Fruit fly (Drosophila melanogaster) whole organism, embryonic: ENCODE data around the gene CG8379.

Source experiments
- Aef1 ChIP-seq: fragments of 200-800 bp; sonication (Bioruptor generic); IDR thresholded peaks from 3 replicates; pipeline ENCODE4 v1.3.6; 2022; ENCODE audit warnings: missing biosample characterization, missing genetic modification characterization
- Atf3 ChIP-seq: fragments of 200-800 bp; sonication (Bioruptor generic); optimal IDR thresholded peaks from 3 replicates; lab custom pipeline; 2016; ENCODE audit warnings: missing biosample characterization, missing genetic modification characterization
- Atf6 ChIP-seq: fragments of 200-800 bp; sonication (Bioruptor generic); IDR thresholded peaks from 2 replicates; pipeline ENCODE4 v1.3.6; 2022; ENCODE audit warnings: missing biosample characterization, missing genetic modification characterization
- CG10959 ChIP-seq: fragments of 200-800 bp; sonication (Bioruptor generic); IDR thresholded peaks from 2 replicates; pipeline ENCODE4 v1.3.6; 2022; ENCODE audit warnings: missing biosample characterization, missing genetic modification characterization
- CG10979 ChIP-seq: fragments of 200-800 bp; sonication (Bioruptor generic); optimal IDR thresholded peaks from 2 replicates; lab custom pipeline; 2018; ENCODE audit warnings: missing biosample characterization, mild to moderate bottlenecking, missing genetic modification characterization, moderate library complexity
- CG12071 ChIP-seq: fragments of 200-800 bp; sonication (Bioruptor generic); optimal IDR thresholded peaks from 3 replicates; lab custom pipeline; 2018; ENCODE audit warnings: missing biosample characterization, mild to moderate bottlenecking, missing genetic modification characterization
- CG1233 ChIP-seq: fragments of 200-800 bp; sonication (Bioruptor generic); optimal IDR thresholded peaks from 4 replicates; lab custom pipeline; 2018; ENCODE audit warnings: missing biosample characterization, mild to moderate bottlenecking, missing genetic modification characterization
- CG14441 ChIP-seq: fragments of 200-800 bp; sonication (Bioruptor generic); IDR thresholded peaks from 2 replicates; pipeline ENCODE4 v1.3.6; 2022; ENCODE audit warnings: missing biosample characterization, missing genetic modification characterization
- CG15011 ChIP-seq: fragments of 200-800 bp; sonication (Bioruptor generic); optimal IDR thresholded peaks from 3 replicates; lab custom pipeline; 2018; ENCODE audit warnings: missing biosample characterization, mild to moderate bottlenecking, missing genetic modification characterization
- CG15479 ChIP-seq: fragments of 200-800 bp; sonication (Bioruptor generic); optimal IDR thresholded peaks from 3 replicates; lab custom pipeline; 2019; ENCODE audit warnings: missing biosample characterization, mild to moderate bottlenecking, missing genetic modification characterization, moderate library complexity
- CG17359 ChIP-seq: fragments of 200-800 bp; sonication (Bioruptor generic); optimal IDR thresholded peaks from 3 replicates; lab custom pipeline; 2018; ENCODE audit warnings: missing biosample characterization, mild to moderate bottlenecking, missing genetic modification characterization, moderate library complexity
- CG2712 ChIP-seq: fragments of 200-800 bp; optimal IDR thresholded peaks from 3 replicates; lab custom pipeline; 2019; ENCODE audit warnings: missing biosample characterization, mild to moderate bottlenecking, missing genetic modification characterization, moderate library complexity
- CG34224 ChIP-seq: fragments of 200-800 bp; sonication (Bioruptor generic); IDR thresholded peaks from 3 replicates; pipeline ENCODE4 v1.3.6; 2022; ENCODE audit warnings: missing biosample characterization, missing genetic modification characterization; ENCODE audit not compliant: partially characterized antibody
- CG42726 ChIP-seq: fragments of 200-800 bp; sonication (Bioruptor generic); IDR thresholded peaks from 2 replicates; pipeline ENCODE4 v1.3.6; 2022; ENCODE audit warnings: missing biosample characterization, missing genetic modification characterization; ENCODE audit not compliant: partially characterized antibody
- CG4707 ChIP-seq: fragments of 200-800 bp; sonication (Bioruptor generic); optimal IDR thresholded peaks from 2 replicates; lab custom pipeline; 2018; ENCODE audit warnings: missing biosample characterization, mild to moderate bottlenecking, missing genetic modification characterization, moderate library complexity
- CG6683 ChIP-seq: fragments of 200-800 bp; sonication (Bioruptor generic); optimal IDR thresholded peaks from 2 replicates; lab custom pipeline; 2017; ENCODE audit warnings: missing biosample characterization, mild to moderate bottlenecking, missing genetic modification characterization, missing genetic modification reagents
- CG7357 ChIP-seq: fragments of 200-800 bp; sonication (Bioruptor generic); IDR thresholded peaks from 3 replicates; pipeline ENCODE4 v1.3.6; 2022; ENCODE audit warnings: missing biosample characterization, missing genetic modification characterization
- CG7372 ChIP-seq: fragments of 200-800 bp; sonication (Bioruptor generic); IDR thresholded peaks from 2 replicates; pipeline ENCODE4 v1.3.6; 2022; ENCODE audit warnings: missing biosample characterization, missing genetic modification characterization
- CG8089 ChIP-seq: fragments of 200-800 bp; sonication (Bioruptor generic); optimal IDR thresholded peaks from 3 replicates; lab custom pipeline; 2016; ENCODE audit warnings: missing biosample characterization, missing genetic modification characterization
- CG8765 ChIP-seq: fragments of 200-800 bp; sonication (Bioruptor generic); IDR thresholded peaks from 2 replicates; pipeline ENCODE4 v1.3.6; 2022; ENCODE audit warnings: missing biosample characterization, missing genetic modification characterization
- CG9727 ChIP-seq: fragments of 200-800 bp; sonication (Bioruptor generic); optimal IDR thresholded peaks from 3 replicates; lab custom pipeline; 2017; ENCODE audit warnings: missing biosample characterization, mild to moderate bottlenecking, missing genetic modification characterization
- Dad ChIP-seq: fragments of 200-800 bp; sonication (Bioruptor generic); optimal IDR thresholded peaks from 3 replicates; lab custom pipeline; 2016; ENCODE audit warnings: missing biosample characterization, missing genetic modification characterization
- Doc2 ChIP-seq: fragments of 200-800 bp; sonication (Bioruptor generic); IDR thresholded peaks from 2 replicates; pipeline ENCODE4 v1.3.6; 2022; ENCODE audit warnings: missing biosample characterization, missing genetic modification characterization
- Hand ChIP-seq: fragments of 200-800 bp; sonication (Bioruptor generic); optimal IDR thresholded peaks from 2 replicates; lab custom pipeline; 2017; ENCODE audit warnings: mild to moderate bottlenecking, missing biosample characterization, missing genetic modification reagents, missing genetic modification characterization
- Hey ChIP-seq: fragments of 200-800 bp; sonication (Bioruptor generic); optimal IDR thresholded peaks from 3 replicates; lab custom pipeline; 2018; ENCODE audit warnings: missing biosample characterization, mild to moderate bottlenecking, missing genetic modification characterization
- Lhr ChIP-seq: fragments of 200-800 bp; sonication (Bioruptor generic); optimal IDR thresholded peaks from 3 replicates; lab custom pipeline; 2017; ENCODE audit warnings: mild to moderate bottlenecking, missing biosample characterization, missing genetic modification reagents, missing genetic modification characterization
- Meics ChIP-seq: fragments of 200-800 bp; sonication (Bioruptor generic); optimal IDR thresholded peaks from 2 replicates; lab custom pipeline; 2017; ENCODE audit warnings: missing biosample characterization, mild to moderate bottlenecking, missing genetic modification characterization
- Sox100B ChIP-seq: fragments of 200-800 bp; sonication (Bioruptor generic); optimal IDR thresholded peaks from 3 replicates; lab custom pipeline; 2018; ENCODE audit warnings: missing biosample characterization, mild to moderate bottlenecking, missing genetic modification characterization
- Trl ChIP-seq, 3 experiments: fragments of >200 bp in 2 of 3; fragments of 200-800 bp in 1 of 3; sonication (Bioruptor generic) in 1 of 3; optimal IDR thresholded peaks; 2 replicates in 1 of 3; 3 replicates in 2 of 3; lab custom pipeline; 2016 to 2017; ENCODE audit warnings: missing biosample characterization in 1 of 3, missing genetic modification characterization in 1 of 3
- YL-1 ChIP-seq: fragments of 200-800 bp; sonication (Bioruptor generic); optimal IDR thresholded peaks from 3 replicates; lab custom pipeline; 2017; ENCODE audit warnings: missing biosample characterization, mild to moderate bottlenecking, missing genetic modification characterization
- amos ChIP-seq: fragments of 200-800 bp; sonication (Bioruptor generic); IDR thresholded peaks from 2 replicates; pipeline ENCODE4 v1.3.6; 2022; ENCODE audit warnings: missing biosample characterization, missing genetic modification characterization; ENCODE audit not compliant: partially characterized antibody
- crc ChIP-seq: fragments of 200-800 bp; sonication (Bioruptor generic); optimal IDR thresholded peaks from 2 replicates; lab custom pipeline; 2016; ENCODE audit warnings: missing biosample characterization, missing genetic modification characterization
- dati ChIP-seq: fragments of 200-800 bp; sonication (Bioruptor generic); IDR thresholded peaks from 2 replicates; pipeline ENCODE4 v1.3.6; 2022; ENCODE audit warnings: missing biosample characterization, missing genetic modification characterization
- disco-r ChIP-seq: fragments of 200-800 bp; sonication (Bioruptor generic); optimal IDR thresholded peaks from 2 replicates; lab custom pipeline; 2016; ENCODE audit warnings: missing biosample characterization, missing genetic modification characterization
- ewg ChIP-seq: fragments of 200-800 bp; sonication (Bioruptor generic); optimal IDR thresholded peaks from 3 replicates; lab custom pipeline; 2017; ENCODE audit warnings: mild to moderate bottlenecking, missing biosample characterization, missing genetic modification reagents, missing genetic modification characterization
- grn ChIP-seq: fragments of 200-800 bp; sonication (Bioruptor generic); optimal IDR thresholded peaks from 3 replicates; lab custom pipeline; 2017; ENCODE audit warnings: missing biosample characterization, missing genetic modification characterization
- hbn ChIP-seq: fragments of 200-800 bp; sonication (Bioruptor generic); IDR thresholded peaks from 2 replicates; pipeline ENCODE4 v1.3.6; 2022; ENCODE audit warnings: missing biosample characterization, missing genetic modification characterization; ENCODE audit not compliant: partially characterized antibody
- kay ChIP-seq: fragments of 200-800 bp; sonication (Bioruptor generic); optimal IDR thresholded peaks from 2 replicates; lab custom pipeline; 2016; ENCODE audit warnings: missing biosample characterization, missing genetic modification characterization
- pnt ChIP-seq: fragments of 200-800 bp; sonication (Bioruptor generic); optimal IDR thresholded peaks from 3 replicates; lab custom pipeline; 2016; ENCODE audit warnings: missing biosample characterization, missing genetic modification characterization
- ranshi ChIP-seq: fragments of 200-800 bp; sonication (Bioruptor generic); IDR thresholded peaks from 2 replicates; pipeline ENCODE4 v1.3.6; 2022; ENCODE audit warnings: missing biosample characterization, missing genetic modification characterization
- slou ChIP-seq: fragments of 200-800 bp; sonication (Bioruptor generic); optimal IDR thresholded peaks from 3 replicates; lab custom pipeline; 2016; ENCODE audit warnings: missing biosample characterization, missing genetic modification characterization
- twi ChIP-seq: fragments of 200-800 bp; optimal IDR thresholded peaks from 2 replicates; lab custom pipeline; 2019; ENCODE audit warnings: missing biosample characterization, mild to moderate bottlenecking, missing genetic modification characterization, moderate library complexity

The CG8379 gene

dm6 chr3R:8867325-8868104, 43.3 kb downstream of the CG8379 start (continued):
- TF ChIP-seq YL-1 (GFP tag; lab: Kevin White, UChicago) (no peak), twi (tag; lab: Kevin White, UChicago) (peak; percentile 20), slou (GFP tag; lab: Kevin White, UChicago) (no peak), ewg (GFP tag; lab: Kevin White, UChicago) (peak; percentile 19), dati (GFP tag; lab: Robert Waterston, UW) (no peak), CG2712 (tag; lab: Kevin White, UChicago) (peak; percentile 76), crc (GFP tag; lab: Kevin White, UChicago) (no peak), CG4707 (GFP tag; lab: Kevin White, UChicago) (no peak), CG15479 (no peak), Lhr (no peak), ranshi (no peak; the same call in 1 of the 2 replicates), kay (no peak), CG15011 (GFP tag; lab: Kevin White, UChicago) (no peak), CG10959 (GFP tag; lab: Robert Waterston, UW) (no peak), CG12071 (GFP tag; lab: Kevin White, UChicago) (no peak), CG1233 (GFP tag; lab: Kevin White, UChicago) (peak; percentile 34), CG17359 (peak; percentile 60), Aef1 (0 out of 3 replicates have a peak, but pooled peaks have one; percentile 25), CG8765 (GFP tag; lab: Robert Waterston, UW) (no peak), CG7372 (GFP tag; lab: Robert Waterston, UW) (no peak), hbn (GFP tag; lab: Robert Waterston, UW) (no peak), Sox100B (peak; percentile 80), Doc2 (GFP tag; lab: Robert Waterston, UW) (no peak), CG6683 (no peak), CG14441 (GFP tag; lab: Robert Waterston, UW) (no peak), disco-r (GFP tag; lab: Kevin White, UChicago) (no peak), Hand (no peak), Dad (GFP tag; lab: Kevin White, UChicago) (no peak), Meics (GFP tag; lab: Kevin White, UChicago) (peak; percentile 59), Trl (optimal IDR thresholded peaks at IDR 0.05; lab: Kevin White, UChicago) (peak in 1 of 2 experiments; percentile 10), Trl (GFP tag; optimal IDR thresholded peaks at IDR 0.05; lab: Kevin White, UChicago) (no peak), CG42726 (no peak), pnt (no peak), CG34224 (GFP tag; lab: Robert Waterston, UW) (no peak), Atf3 (GFP tag; lab: Kevin White, UChicago) (no peak), grn (GFP tag; lab: Kevin White, UChicago) (no peak), amos (GFP tag; lab: Robert Waterston, UW) (no peak), CG10979 (tag; lab: Kevin White, UChicago) (peak; percentile 85), Atf6 (GFP tag; lab: Robert Waterston, UW) (no peak; the same call in 1 of the 2 replicates), CG9727 (peak; percentile 71), CG7357 (GFP tag; lab: Robert Waterston, UW) (no peak), CG8089 (no peak), Hey (no peak)
